Fruit fly (Drosophila melanogaster) whole organism, embryonic: ENCODE results near the gene CG10214.

ENCODE experiments used
- Bdp1 ChIP-seq: fragments of 200-800 bp; sonication (Bioruptor generic); optimal IDR thresholded peaks from 3 replicates; lab custom pipeline; 2016; ENCODE audit warnings: missing biosample characterization, missing genetic modification characterization
- CG10267 ChIP-seq: fragments of 200-800 bp; sonication (Bioruptor generic); optimal IDR thresholded peaks from 2 replicates; lab custom pipeline; 2018; ENCODE audit warnings: missing biosample characterization, mild to moderate bottlenecking, missing genetic modification characterization, moderate library complexity
- CG11247 ChIP-seq: fragments of 200-800 bp; sonication (Bioruptor generic); IDR thresholded peaks from 2 replicates; pipeline ENCODE4 v1.3.6; 2022; ENCODE audit warnings: missing biosample characterization, missing genetic modification characterization
- CG11695 ChIP-seq: fragments of 200-800 bp; sonication (Bioruptor generic); IDR thresholded peaks from 3 replicates; pipeline ENCODE4 v1.3.6; 2022; ENCODE audit warnings: missing biosample characterization, missing genetic modification characterization
- CG12659 ChIP-seq: fragments of 200-800 bp; sonication (Bioruptor generic); optimal IDR thresholded peaks from 3 replicates; lab custom pipeline; 2017; ENCODE audit warnings: mild to moderate bottlenecking, missing biosample characterization, missing genetic modification reagents, missing genetic modification characterization
- CG14710 ChIP-seq: fragments of 200-800 bp; sonication (Bioruptor generic); optimal IDR thresholded peaks from 3 replicates; lab custom pipeline; 2019; ENCODE audit warnings: missing biosample characterization, mild to moderate bottlenecking, missing genetic modification characterization, moderate library complexity
- CG15011 ChIP-seq: fragments of 200-800 bp; sonication (Bioruptor generic); optimal IDR thresholded peaks from 3 replicates; lab custom pipeline; 2018; ENCODE audit warnings: missing biosample characterization, mild to moderate bottlenecking, missing genetic modification characterization
- CG15269 ChIP-seq: fragments of 200-800 bp; sonication (Bioruptor generic); optimal IDR thresholded peaks from 2 replicates; lab custom pipeline; 2018; ENCODE audit warnings: missing biosample characterization, mild to moderate bottlenecking, missing genetic modification characterization, moderate library complexity
- CG15696 ChIP-seq: fragments of 200-800 bp; sonication (Bioruptor generic); optimal IDR thresholded peaks from 2 replicates; lab custom pipeline; 2019; ENCODE audit warnings: missing biosample characterization, mild to moderate bottlenecking, missing genetic modification characterization, moderate library complexity
- CG17186 ChIP-seq: fragments of 200-800 bp; sonication (Bioruptor generic); optimal IDR thresholded peaks from 3 replicates; lab custom pipeline; 2017; ENCODE audit warnings: missing biosample characterization, missing genetic modification reagents, missing genetic modification characterization
- CG17361 ChIP-seq: fragments of 200-800 bp; sonication (Bioruptor generic); IDR thresholded peaks from 3 replicates; pipeline ENCODE4 v1.3.6; 2022; ENCODE audit warnings: missing biosample characterization, missing genetic modification characterization
- CG18262 ChIP-seq: fragments of 200-800 bp; optimal IDR thresholded peaks from 3 replicates; lab custom pipeline; 2019; ENCODE audit warnings: missing biosample characterization, mild to moderate bottlenecking, missing genetic modification characterization, moderate library complexity
- CG33213 ChIP-seq: fragments of 200-800 bp; sonication (Bioruptor generic); optimal IDR thresholded peaks from 3 replicates; lab custom pipeline; 2016; ENCODE audit warnings: missing biosample characterization, missing genetic modification characterization
- CG33557 ChIP-seq: fragments of 200-800 bp; sonication (Bioruptor generic); optimal IDR thresholded peaks from 2 replicates; lab custom pipeline; 2019; ENCODE audit warnings: missing biosample characterization, mild to moderate bottlenecking, missing genetic modification characterization, moderate library complexity
- CG34376 ChIP-seq: fragments of 200-800 bp; sonication (Bioruptor generic); optimal IDR thresholded peaks from 2 replicates; lab custom pipeline; 2018; ENCODE audit warnings: missing biosample characterization, mild to moderate bottlenecking, missing genetic modification characterization
- CG3995 ChIP-seq: fragments of 200-800 bp; sonication (Bioruptor generic); optimal IDR thresholded peaks from 3 replicates; lab custom pipeline; 2016; ENCODE audit warnings: missing biosample characterization, missing genetic modification characterization
- CG43689 ChIP-seq: fragments of 200-800 bp; sonication (Bioruptor generic); IDR thresholded peaks from 2 replicates; pipeline ENCODE4 v1.3.6; 2022; ENCODE audit warnings: missing biosample characterization, missing genetic modification characterization
- CG7963 ChIP-seq: fragments of 200-800 bp; sonication (Bioruptor generic); IDR thresholded peaks from 3 replicates; pipeline ENCODE4 v1.3.6; 2022; ENCODE audit warnings: missing biosample characterization, missing genetic modification characterization; ENCODE audit not compliant: partially characterized antibody
- CG8359 ChIP-seq: fragments of 200-800 bp; sonication (Bioruptor generic); optimal IDR thresholded peaks from 2 replicates; lab custom pipeline; 2017; ENCODE audit warnings: missing biosample characterization, mild to moderate bottlenecking, missing genetic modification characterization, borderline replicate concordance
- CG8478 ChIP-seq: fragments of >200 bp; optimal IDR thresholded peaks from 2 replicates; lab custom pipeline; 2018
- Dad ChIP-seq: fragments of 200-800 bp; sonication (Bioruptor generic); optimal IDR thresholded peaks from 3 replicates; lab custom pipeline; 2016; ENCODE audit warnings: missing biosample characterization, missing genetic modification characterization
- Dref ChIP-seq: fragments of 200-800 bp; sonication (Bioruptor generic); IDR thresholded peaks from 2 replicates; pipeline ENCODE4 v1.3.6; 2022; ENCODE audit warnings: missing biosample characterization, missing genetic modification characterization
- Fer3 ChIP-seq: fragments of 200-800 bp; sonication (Bioruptor generic); optimal IDR thresholded peaks from 2 replicates; lab custom pipeline; 2018; ENCODE audit warnings: missing biosample characterization, mild to moderate bottlenecking, missing genetic modification characterization, moderate library complexity
- HLH54F ChIP-seq: fragments of 200-800 bp; sonication (Bioruptor generic); optimal IDR thresholded peaks from 3 replicates; lab custom pipeline; 2016; ENCODE audit warnings: missing biosample characterization, missing genetic modification characterization
- Lhr ChIP-seq: fragments of 200-800 bp; sonication (Bioruptor generic); optimal IDR thresholded peaks from 3 replicates; lab custom pipeline; 2017; ENCODE audit warnings: mild to moderate bottlenecking, missing biosample characterization, missing genetic modification reagents, missing genetic modification characterization
- Mad ChIP-seq: fragments of 200-800 bp; sonication (Bioruptor generic); optimal IDR thresholded peaks from 2 replicates; lab custom pipeline; 2016; ENCODE audit warnings: missing biosample characterization, missing genetic modification characterization
- Med ChIP-seq: fragments of 200-800 bp; sonication (Bioruptor generic); peaks from one replicate; lab custom pipeline; 2016; ENCODE audit warnings: missing biosample characterization, missing genetic modification characterization, mild to moderate bottlenecking, inconsistent platforms, moderate library complexity
- Scr ChIP-seq: fragments of 200-800 bp; sonication (Bioruptor generic); IDR thresholded peaks from 2 replicates; pipeline ENCODE4 v1.3.6; 2022; ENCODE audit warnings: missing biosample characterization, missing genetic modification characterization; ENCODE audit not compliant: partially characterized antibody
- Sin3A ChIP-seq: fragments of >200 bp; optimal IDR thresholded peaks from 2 replicates; lab custom pipeline; 2018
- YL-1 ChIP-seq: fragments of 200-800 bp; sonication (Bioruptor generic); optimal IDR thresholded peaks from 3 replicates; lab custom pipeline; 2017; ENCODE audit warnings: missing biosample characterization, mild to moderate bottlenecking, missing genetic modification characterization
- al ChIP-seq: fragments of 200-800 bp; sonication (Bioruptor generic); IDR thresholded peaks from 2 replicates; pipeline ENCODE4 v1.3.6; 2022; ENCODE audit warnings: missing biosample characterization, missing genetic modification characterization
- br ChIP-seq: fragments of >200 bp; optimal IDR thresholded peaks from 2 replicates; lab custom pipeline; 2017
- ci ChIP-seq: fragments of 200-800 bp; sonication (Bioruptor generic); IDR thresholded peaks from 3 replicates; pipeline ENCODE4 v1.3.6; 2022; ENCODE audit warnings: missing biosample characterization, missing genetic modification characterization
- emc ChIP-seq: fragments of 200-800 bp; sonication (Bioruptor generic); optimal IDR thresholded peaks from 2 replicates; lab custom pipeline; 2016; ENCODE audit warnings: missing biosample characterization, missing genetic modification characterization
- ewg ChIP-seq: fragments of 200-800 bp; sonication (Bioruptor generic); optimal IDR thresholded peaks from 3 replicates; lab custom pipeline; 2017; ENCODE audit warnings: mild to moderate bottlenecking, missing biosample characterization, missing genetic modification reagents, missing genetic modification characterization
- gce ChIP-seq: fragments of 200-800 bp; sonication (Bioruptor generic); IDR thresholded peaks from 3 replicates; pipeline ENCODE4 v1.3.6; 2022; ENCODE audit warnings: missing biosample characterization, missing genetic modification characterization
- gcm ChIP-seq: fragments of 200-800 bp; sonication (Bioruptor generic); optimal IDR thresholded peaks from 2 replicates; lab custom pipeline; 2019; ENCODE audit warnings: missing biosample characterization, mild to moderate bottlenecking, missing genetic modification characterization, moderate library complexity
- grau ChIP-seq: fragments of 200-800 bp; optimal IDR thresholded peaks from 3 replicates; lab custom pipeline; 2019; ENCODE audit warnings: missing biosample characterization, mild to moderate bottlenecking, missing genetic modification characterization, moderate library complexity
- insv ChIP-seq, 2 experiments: fragments of 200-800 bp; sonication (Bioruptor generic); optimal IDR thresholded peaks; 3 replicates each; lab custom pipeline; 2016 to 2018; ENCODE audit warnings: missing biosample characterization in 2 of 2, missing genetic modification characterization in 2 of 2
- kay ChIP-seq: fragments of 200-800 bp; sonication (Bioruptor generic); optimal IDR thresholded peaks from 2 replicates; lab custom pipeline; 2016; ENCODE audit warnings: missing biosample characterization, missing genetic modification characterization
- nau ChIP-seq: fragments of 200-800 bp; sonication (Bioruptor generic); optimal IDR thresholded peaks from 3 replicates; lab custom pipeline; 2017; ENCODE audit warnings: missing biosample characterization, mild to moderate bottlenecking, missing genetic modification characterization, missing genetic modification reagents
- nmo ChIP-seq: fragments of 200-800 bp; sonication (Bioruptor generic); optimal IDR thresholded peaks from 2 replicates; lab custom pipeline; 2018; ENCODE audit warnings: missing biosample characterization, mild to moderate bottlenecking, missing genetic modification characterization, moderate library complexity
- pzg ChIP-seq: fragments of 200-800 bp; sonication (Bioruptor generic); optimal IDR thresholded peaks from 3 replicates; lab custom pipeline; 2018; ENCODE audit warnings: missing biosample characterization, mild to moderate bottlenecking, missing genetic modification characterization, moderate library complexity
- row ChIP-seq: fragments of 200-800 bp; sonication (Bioruptor generic); IDR thresholded peaks from 3 replicates; pipeline ENCODE4 v1.3.6; 2022; ENCODE audit warnings: missing biosample characterization, missing genetic modification characterization
- schlank ChIP-seq: fragments of 200-800 bp; sonication (Bioruptor generic); optimal IDR thresholded peaks from 2 replicates; lab custom pipeline; 2018; ENCODE audit warnings: missing biosample characterization, mild to moderate bottlenecking, missing genetic modification characterization
- scrt ChIP-seq: fragments of 200-800 bp; sonication (Bioruptor generic); optimal IDR thresholded peaks from 2 replicates; lab custom pipeline; 2018; ENCODE audit warnings: missing biosample characterization, mild to moderate bottlenecking, missing genetic modification characterization, moderate library complexity
- stwl ChIP-seq: fragments of 200-800 bp; sonication (Bioruptor generic); optimal IDR thresholded peaks from 3 replicates; lab custom pipeline; 2018; ENCODE audit warnings: missing biosample characterization, mild to moderate bottlenecking, missing genetic modification characterization, moderate library complexity
- tll ChIP-seq, 2 experiments: fragments of 200-800 bp in 1 of 2; fragments of >200 bp in 1 of 2; sonication (Bioruptor generic) in 1 of 2; optimal IDR thresholded peaks; 2 replicates each; lab custom pipeline; 2017 to 2019; ENCODE audit warnings: missing biosample characterization in 2 of 2, missing genetic modification characterization in 2 of 2, mild to moderate bottlenecking in 1 of 2, moderate library complexity in 1 of 2
- trem ChIP-seq: fragments of 200-800 bp; optimal IDR thresholded peaks from 3 replicates; lab custom pipeline; 2019; ENCODE audit warnings: missing biosample characterization, mild to moderate bottlenecking, missing genetic modification characterization, moderate library complexity
- unpg ChIP-seq: fragments of 200-800 bp; sonication (Bioruptor generic); optimal IDR thresholded peaks from 3 replicates; lab custom pipeline; 2018; ENCODE audit warnings: missing biosample characterization, mild to moderate bottlenecking, missing genetic modification characterization, moderate library complexity

The CG10214 gene

dm6 chr3R:23732990-23733512 lies 34.2 kb downstream of the CG10214 start, which contains the start of the genes Hmgcr and Rpn9 (continued):
- TF ChIP-seq scrt (peak; percentile 18), CG11247 (no peak), stwl (peak; percentile 95), tll (GFP tag; optimal IDR thresholded peaks at IDR 0.05; lab: Kevin White, UChicago) (peak in 1 of 2 experiments; percentile 29), kay (GFP tag; lab: Kevin White, UChicago) (peak; percentile 35), CG8478 (lab: Kevin White, UChicago) (no peak), Scr (GFP tag; lab: Robert Waterston, UW) (0 out of 2 replicates have a peak, but pooled peaks have one; percentile 24), CG33557 (GFP tag; lab: Kevin White, UChicago) (peak; percentile 24), row (GFP tag; lab: Robert Waterston, UW) (0 out of 3 replicates have a peak, but pooled peaks have one; percentile 17), emc (GFP tag; lab: Kevin White, UChicago) (no peak), CG34376 (GFP tag; lab: Kevin White, UChicago) (peak; percentile 21), Med (GFP tag; lab: Kevin White, UChicago) (peak; percentile 83), CG33213 (GFP tag; lab: Kevin White, UChicago) (peak; percentile 15), YL-1 (GFP tag; lab: Kevin White, UChicago) (peak; percentile 87), schlank (no peak), unpg (GFP tag; lab: Kevin White, UChicago) (peak; percentile 21), CG18262 (tag; lab: Kevin White, UChicago) (peak; percentile 24), pzg (GFP tag; lab: Kevin White, UChicago) (peak; percentile 90), CG15696 (tag; lab: Kevin White, UChicago) (no peak), br (lab: Kevin White, UChicago) (no peak), CG15269 (tag; lab: Kevin White, UChicago) (peak; percentile 16), gcm (GFP tag; lab: Kevin White, UChicago) (peak; percentile 30), CG15011 (GFP tag; lab: Kevin White, UChicago) (no peak), trem (tag; lab: Kevin White, UChicago) (peak; percentile 73), CG12659 (GFP tag; lab: Kevin White, UChicago) (peak; percentile 83), Mad (GFP tag; lab: Kevin White, UChicago) (peak; percentile 31), ewg (peak; percentile 70), Bdp1 (GFP tag; lab: Kevin White, UChicago) (peak; percentile 20), HLH54F (GFP tag; lab: Kevin White, UChicago) (no peak), nmo (GFP tag; lab: Kevin White, UChicago) (peak; percentile 67), ci (GFP tag; lab: Robert Waterston, UW) (peak; percentile 65; the same call in 2 of the 3 replicates), CG3995 (GFP tag; lab: Kevin White, UChicago) (peak; percentile 24), CG8359 (GFP tag; lab: Kevin White, UChicago) (peak; percentile 9), Lhr (peak; percentile 79), Fer3 (peak; percentile 3), CG17186 (GFP tag; lab: Kevin White, UChicago) (peak; percentile 62), gce (GFP tag; lab: Robert Waterston, UW) (no peak), Dad (GFP tag; lab: Kevin White, UChicago) (no peak), CG14710 (tag; lab: Kevin White, UChicago) (peak; percentile 77), CG11695 (GFP tag; lab: Robert Waterston, UW) (no peak), CG7963 (0 out of 3 replicates have a peak, but pooled peaks have one; percentile 22), CG17361 (peak; percentile 41; the same call in 1 of the 3 replicates), nau (peak; percentile 22), al (GFP tag; lab: Robert Waterston, UW) (no peak), insv (GFP tag; optimal IDR thresholded peaks at IDR 0.05; lab: Kevin White, UChicago) (peak in 1 of 2 experiments; percentile 65), Dref (GFP tag; lab: Robert Waterston, UW) (no peak; the same call in 1 of the 2 replicates), CG43689 (GFP tag; lab: Robert Waterston, UW) (no peak), CG10267 (tag; lab: Kevin White, UChicago) (peak; percentile 68), grau (tag; lab: Kevin White, UChicago) (peak; percentile 26), Sin3A (peak; percentile 95)
